Fruit fly (Drosophila melanogaster) whole organism, embryonic: ENCODE measurements around the gene MED27.
A peak's percentile ranks its signal among the peaks of the same experiment; 100 is the strongest.

Experiments used
- Bteb2 ChIP-seq: fragments of 200-800 bp; sonication (Bioruptor generic); optimal IDR thresholded peaks from 2 replicates; lab custom pipeline; 2016; ENCODE audit warnings: missing biosample characterization, missing genetic modification characterization
- CG15479 ChIP-seq: fragments of 200-800 bp; sonication (Bioruptor generic); optimal IDR thresholded peaks from 3 replicates; lab custom pipeline; 2019; ENCODE audit warnings: missing biosample characterization, mild to moderate bottlenecking, missing genetic modification characterization, moderate library complexity
- CG1603 ChIP-seq: fragments of 200-800 bp; sonication (Bioruptor generic); optimal IDR thresholded peaks from 2 replicates; lab custom pipeline; 2019; ENCODE audit warnings: missing biosample characterization, mild to moderate bottlenecking, missing genetic modification characterization, moderate library complexity
- CG17186 ChIP-seq: fragments of 200-800 bp; sonication (Bioruptor generic); optimal IDR thresholded peaks from 3 replicates; lab custom pipeline; 2017; ENCODE audit warnings: missing biosample characterization, missing genetic modification reagents, missing genetic modification characterization
- CG17568 ChIP-seq: fragments of 200-800 bp; sonication (Bioruptor generic); optimal IDR thresholded peaks from 2 replicates; lab custom pipeline; 2018; ENCODE audit warnings: missing biosample characterization, mild to moderate bottlenecking, missing genetic modification characterization, moderate library complexity
- CG1792 ChIP-seq: fragments of 200-800 bp; sonication (Bioruptor generic); optimal IDR thresholded peaks from 2 replicates; lab custom pipeline; 2016; ENCODE audit warnings: missing biosample characterization, missing genetic modification characterization
- CG18262 ChIP-seq: fragments of 200-800 bp; optimal IDR thresholded peaks from 3 replicates; lab custom pipeline; 2019; ENCODE audit warnings: missing biosample characterization, mild to moderate bottlenecking, missing genetic modification characterization, moderate library complexity
- CG1832 ChIP-seq: fragments of 200-800 bp; sonication (Bioruptor generic); optimal IDR thresholded peaks from 2 replicates; lab custom pipeline; 2017; ENCODE audit warnings: missing biosample characterization, mild to moderate bottlenecking, missing genetic modification characterization, inconsistent platforms
- CG2116 ChIP-seq: fragments of 200-800 bp; sonication (Bioruptor generic); optimal IDR thresholded peaks from 3 replicates; lab custom pipeline; 2018; ENCODE audit warnings: missing biosample characterization, mild to moderate bottlenecking, missing genetic modification characterization
- CG30020 ChIP-seq: fragments of 200-800 bp; optimal IDR thresholded peaks from 2 replicates; lab custom pipeline; 2019; ENCODE audit warnings: missing biosample characterization, mild to moderate bottlenecking, missing genetic modification characterization, moderate library complexity
- CG33557 ChIP-seq: fragments of 200-800 bp; sonication (Bioruptor generic); optimal IDR thresholded peaks from 2 replicates; lab custom pipeline; 2019; ENCODE audit warnings: missing biosample characterization, mild to moderate bottlenecking, missing genetic modification characterization, moderate library complexity
- CG3407 ChIP-seq: fragments of 200-800 bp; sonication (Bioruptor generic); optimal IDR thresholded peaks from 2 replicates; lab custom pipeline; 2018; ENCODE audit warnings: missing biosample characterization, mild to moderate bottlenecking, missing genetic modification characterization
- CG42726 ChIP-seq: fragments of 200-800 bp; sonication (Bioruptor generic); IDR thresholded peaks from 2 replicates; pipeline ENCODE4 v1.3.6; 2022; ENCODE audit warnings: missing biosample characterization, missing genetic modification characterization; ENCODE audit not compliant: partially characterized antibody
- CG43689 ChIP-seq: fragments of 200-800 bp; sonication (Bioruptor generic); IDR thresholded peaks from 2 replicates; pipeline ENCODE4 v1.3.6; 2022; ENCODE audit warnings: missing biosample characterization, missing genetic modification characterization
- CG5245 ChIP-seq: fragments of 200-800 bp; sonication (Bioruptor generic); optimal IDR thresholded peaks from 3 replicates; lab custom pipeline; 2016; ENCODE audit warnings: missing biosample characterization, missing genetic modification characterization
- CG6654 ChIP-seq: fragments of 200-800 bp; sonication (Bioruptor generic); optimal IDR thresholded peaks from 2 replicates; lab custom pipeline; 2017; ENCODE audit warnings: missing biosample characterization, mild to moderate bottlenecking, missing genetic modification characterization
- CG7987 ChIP-seq: fragments of 200-800 bp; sonication (Bioruptor generic); optimal IDR thresholded peaks from 2 replicates; lab custom pipeline; 2018; ENCODE audit warnings: missing biosample characterization, mild to moderate bottlenecking, missing genetic modification characterization, moderate library complexity
- CG8388 ChIP-seq: fragments of 200-800 bp; sonication (Bioruptor generic); optimal IDR thresholded peaks from 2 replicates; lab custom pipeline; 2019; ENCODE audit warnings: missing biosample characterization, mild to moderate bottlenecking, missing genetic modification characterization, moderate library complexity
- CG8924 ChIP-seq: fragments of 200-800 bp; optimal IDR thresholded peaks from 3 replicates; lab custom pipeline; 2019; ENCODE audit warnings: missing biosample characterization, mild to moderate bottlenecking, missing genetic modification characterization, moderate library complexity
- CTCF ChIP-seq: fragments of 200-800 bp; sonication (Bioruptor generic); optimal IDR thresholded peaks from 2 replicates; lab custom pipeline; 2017; ENCODE audit warnings: missing biosample characterization, mild to moderate bottlenecking, missing genetic modification characterization, moderate library complexity
- Dll ChIP-seq: fragments of 200-800 bp; sonication (Bioruptor generic); IDR thresholded peaks from 4 replicates; pipeline ENCODE4 v1.3.6; 2022; ENCODE audit warnings: missing biosample characterization, missing genetic modification characterization; ENCODE audit not compliant: partially characterized antibody
- ERR ChIP-seq: fragments of 200-800 bp; sonication (Bioruptor generic); optimal IDR thresholded peaks from 2 replicates; lab custom pipeline; 2016; ENCODE audit warnings: missing biosample characterization, missing genetic modification characterization
- Ets65A ChIP-seq: fragments of 200-800 bp; sonication (Bioruptor generic); peaks from one replicate; lab custom pipeline; 2016; ENCODE audit warnings: missing biosample characterization, missing genetic modification characterization
- HLH3B ChIP-seq: fragments of 200-800 bp; sonication (Bioruptor generic); IDR thresholded peaks from 2 replicates; pipeline ENCODE4 v1.3.6; 2022; ENCODE audit warnings: missing biosample characterization, missing genetic modification characterization
- Hr51 ChIP-seq, 2 experiments: fragments of 200-800 bp; sonication (Bioruptor generic); optimal IDR thresholded peaks; 2 replicates in 1 of 2; 3 replicates in 1 of 2; lab custom pipeline; 2016 to 2018; ENCODE audit warnings: missing biosample characterization in 2 of 2, missing genetic modification characterization in 2 of 2, mild to moderate bottlenecking in 1 of 2, moderate library complexity in 1 of 2
- Hr78 ChIP-seq, 2 experiments: fragments of 200-800 bp in 1 of 2; fragments of >200 bp in 1 of 2; sonication (Bioruptor generic) in 1 of 2; optimal IDR thresholded peaks; 2 replicates each; lab custom pipeline; 2017 to 2019; ENCODE audit warnings: missing biosample characterization in 2 of 2, missing genetic modification characterization in 2 of 2, mild to moderate bottlenecking in 1 of 2, moderate library complexity in 1 of 2
- Jarid2 ChIP-seq: fragments of 200-800 bp; sonication (Bioruptor generic); optimal IDR thresholded peaks from 3 replicates; lab custom pipeline; 2017; ENCODE audit warnings: mild to moderate bottlenecking, missing biosample characterization, missing genetic modification reagents, missing genetic modification characterization
- MBD-R2 ChIP-seq: fragments of 200-800 bp; sonication (Bioruptor generic); IDR thresholded peaks from 2 replicates; pipeline ENCODE4 v1.3.6; 2022; ENCODE audit warnings: missing biosample characterization, missing genetic modification characterization
- NfI ChIP-seq: fragments of 200-800 bp; sonication (Bioruptor generic); optimal IDR thresholded peaks from 3 replicates; lab custom pipeline; 2018; ENCODE audit warnings: missing biosample characterization, mild to moderate bottlenecking, missing genetic modification characterization, moderate library complexity
- Oli ChIP-seq: fragments of 200-800 bp; sonication (Bioruptor generic); optimal IDR thresholded peaks from 2 replicates; lab custom pipeline; 2018; ENCODE audit warnings: missing biosample characterization, mild to moderate bottlenecking, missing genetic modification characterization, moderate library complexity
- bbx ChIP-seq: fragments of 200-800 bp; sonication (Bioruptor generic); IDR thresholded peaks from 2 replicates; pipeline ENCODE4 v1.3.6; 2022; ENCODE audit warnings: missing biosample characterization, missing genetic modification characterization; ENCODE audit not compliant: partially characterized antibody
- cato ChIP-seq: fragments of 200-800 bp; sonication (Bioruptor generic); optimal IDR thresholded peaks from 2 replicates; lab custom pipeline; 2016; ENCODE audit warnings: missing biosample characterization, missing genetic modification characterization, borderline replicate concordance
- da ChIP-seq: fragments of 200-800 bp; sonication (Bioruptor generic); optimal IDR thresholded peaks from 2 replicates; lab custom pipeline; 2016; ENCODE audit warnings: missing biosample characterization, missing genetic modification characterization
- danr ChIP-seq: fragments of 200-800 bp; sonication (Bioruptor generic); IDR thresholded peaks from 2 replicates; pipeline ENCODE4 v1.3.6; 2022; ENCODE audit warnings: missing biosample characterization, missing genetic modification characterization
- dmrt99B ChIP-seq: fragments of 200-800 bp; sonication (Bioruptor generic); optimal IDR thresholded peaks from 2 replicates; lab custom pipeline; 2018; ENCODE audit warnings: missing biosample characterization, mild to moderate bottlenecking, missing genetic modification characterization, moderate library complexity
- emc ChIP-seq: fragments of 200-800 bp; sonication (Bioruptor generic); optimal IDR thresholded peaks from 2 replicates; lab custom pipeline; 2016; ENCODE audit warnings: missing biosample characterization, missing genetic modification characterization
- fd96Cb ChIP-seq: fragments of 200-800 bp; sonication (Bioruptor generic); optimal IDR thresholded peaks from 2 replicates; lab custom pipeline; 2018; ENCODE audit warnings: missing biosample characterization, mild to moderate bottlenecking, missing genetic modification characterization, moderate library complexity
- gt ChIP-seq: fragments of 200-800 bp; sonication (Bioruptor generic); IDR thresholded peaks from 2 replicates; pipeline ENCODE4 v1.3.6; 2022; ENCODE audit warnings: missing biosample characterization, missing genetic modification characterization
- jumu ChIP-seq: fragments of 200-800 bp; sonication (Bioruptor generic); optimal IDR thresholded peaks from 3 replicates; lab custom pipeline; 2016; ENCODE audit warnings: missing biosample characterization, missing genetic modification characterization
- nerfin-1 ChIP-seq: fragments of 200-800 bp; sonication (Bioruptor generic); optimal IDR thresholded peaks from 3 replicates; lab custom pipeline; 2019; ENCODE audit warnings: missing biosample characterization, mild to moderate bottlenecking, missing genetic modification characterization, moderate library complexity
- onecut ChIP-seq: fragments of 200-800 bp; sonication (Bioruptor generic); IDR thresholded peaks from 2 replicates; pipeline ENCODE4 v1.3.6; 2022; ENCODE audit warnings: missing biosample characterization, missing genetic modification characterization
- pnt ChIP-seq: fragments of 200-800 bp; sonication (Bioruptor generic); optimal IDR thresholded peaks from 3 replicates; lab custom pipeline; 2016; ENCODE audit warnings: missing biosample characterization, missing genetic modification characterization
- prd ChIP-seq, 3 experiments: fragments of >200 bp in 2 of 3; fragments of 200-800 bp in 1 of 3; sonication (Bioruptor generic) in 1 of 3; optimal IDR thresholded peaks in 2 of 3; IDR thresholded peaks in 1 of 3; 2 replicates in 2 of 3; 3 replicates in 1 of 3; pipeline versions ENCODE4 v1.3.6 to Lab custom; 2017 to 2022; ENCODE audit warnings: missing biosample characterization in 1 of 3, missing genetic modification characterization in 1 of 3
- row ChIP-seq: fragments of 200-800 bp; sonication (Bioruptor generic); IDR thresholded peaks from 3 replicates; pipeline ENCODE4 v1.3.6; 2022; ENCODE audit warnings: missing biosample characterization, missing genetic modification characterization
- run ChIP-seq: fragments of 200-800 bp; sonication (Bioruptor generic); optimal IDR thresholded peaks from 3 replicates; lab custom pipeline; 2018; ENCODE audit warnings: missing biosample characterization, mild to moderate bottlenecking, missing genetic modification characterization
- schlank ChIP-seq: fragments of 200-800 bp; sonication (Bioruptor generic); optimal IDR thresholded peaks from 2 replicates; lab custom pipeline; 2018; ENCODE audit warnings: missing biosample characterization, mild to moderate bottlenecking, missing genetic modification characterization
- tup ChIP-seq: fragments of 200-800 bp; sonication (Bioruptor generic); optimal IDR thresholded peaks from 2 replicates; lab custom pipeline; 2016; ENCODE audit warnings: missing biosample characterization, mild to moderate bottlenecking, missing genetic modification characterization, moderate library complexity
- vvl ChIP-seq: fragments of 200-800 bp; sonication (Bioruptor generic); IDR thresholded peaks from 2 replicates; pipeline ENCODE4 v1.3.6; 2022; ENCODE audit warnings: missing biosample characterization, missing genetic modification characterization
- z ChIP-seq: fragments of 200-800 bp; sonication (Bioruptor generic); IDR thresholded peaks from 3 replicates; pipeline ENCODE4 v1.3.6; 2022; ENCODE audit warnings: missing biosample characterization, missing genetic modification characterization

MED27 gene

DNA sequence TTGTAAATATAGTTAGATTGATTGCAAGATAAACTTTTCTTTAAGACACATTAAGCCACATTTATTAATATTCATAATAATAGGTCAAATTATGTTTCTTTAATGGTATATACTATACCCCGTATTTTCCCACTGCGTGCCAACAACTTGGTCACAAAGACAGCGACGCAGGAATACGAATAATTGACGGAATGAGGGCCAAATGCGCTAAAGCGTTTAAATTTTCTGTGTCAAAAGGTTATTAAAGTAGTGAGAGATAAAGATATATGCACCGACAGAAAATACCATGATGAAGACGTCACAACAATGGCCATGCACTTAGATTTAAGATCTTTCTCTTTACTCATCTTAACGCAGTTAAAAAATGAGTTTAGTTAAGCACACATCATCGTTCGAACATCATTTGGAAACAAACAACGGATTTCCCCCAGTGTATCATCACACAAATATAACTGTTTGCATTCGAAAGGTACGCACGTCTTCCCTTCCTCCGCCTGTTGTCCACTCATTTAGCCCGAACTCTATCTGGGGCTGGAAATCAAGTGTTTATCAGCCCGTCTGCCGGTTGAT lies 34.5 kb upstream of the MED27 start (continued):
- TF ChIP-seq CG5245 (GFP tag; lab: Kevin White, UChicago) (peak; percentile 61), da (GFP tag; lab: Kevin White, UChicago) (peak; percentile 27), fd96Cb (tag; lab: Kevin White, UChicago) (peak; percentile 70), CG42726 (GFP tag; lab: Robert Waterston, UW) (no peak), CG8924 (tag; lab: Kevin White, UChicago) (peak; percentile 74), Hr78 (GFP tag; optimal IDR thresholded peaks at IDR 0.05; lab: Kevin White, UChicago) (peak in 1 of 2 experiments; percentile 92), jumu (GFP tag; lab: Kevin White, UChicago) (peak; percentile 63), Ets65A (GFP tag; lab: Kevin White, UChicago) (peak; percentile 97), ERR (GFP tag; lab: Kevin White, UChicago) (peak; percentile 43), row (GFP tag; lab: Robert Waterston, UW) (peak; percentile 71), CG18262 (tag; lab: Kevin White, UChicago) (peak; percentile 79), CG8388 (GFP tag; lab: Kevin White, UChicago) (peak; percentile 62), bbx (GFP tag; lab: Robert Waterston, UW) (no peak), dmrt99B (tag; lab: Kevin White, UChicago) (peak; percentile 84), schlank (tag; lab: Kevin White, UChicago) (no peak), CG7987 (GFP tag; lab: Kevin White, UChicago) (no peak), prd (optimal IDR thresholded peaks at IDR 0.05; lab: Kevin White, UChicago) (no peak), prd (GFP tag; IDR thresholded peaks at IDR 0.05; lab: Robert Waterston, UW) (peak; percentile 71), CG30020 (tag; lab: Kevin White, UChicago) (peak; percentile 17), CG1832 (GFP tag; lab: Kevin White, UChicago) (no peak), z (GFP tag; lab: Robert Waterston, UW) (no peak), pnt (GFP tag; lab: Kevin White, UChicago) (peak; percentile 38), gt (GFP tag; lab: Robert Waterston, UW) (no peak), CG43689 (no peak; the same call in 1 of the 2 replicates), CG15479 (no peak), Oli (tag; lab: Kevin White, UChicago) (peak; percentile 82), nerfin-1 (tag; lab: Kevin White, UChicago) (peak; percentile 51), onecut (GFP tag; lab: Robert Waterston, UW) (peak; percentile 39), CG6654 (GFP tag; lab: Kevin White, UChicago) (peak; percentile 38), CG1603 (tag; lab: Kevin White, UChicago) (peak; percentile 71), danr (GFP tag; lab: Robert Waterston, UW) (no peak; the same call in 1 of the 2 replicates), NfI (GFP tag; lab: Kevin White, UChicago) (peak; percentile 56), CG17186 (GFP tag; lab: Kevin White, UChicago) (no peak), Dll (GFP tag; lab: Robert Waterston, UW) (no peak), CTCF (GFP tag; lab: Kevin White, UChicago) (peak; percentile 4), CG3407 (peak; percentile 38), Hr51 (GFP tag; optimal IDR thresholded peaks at IDR 0.05; lab: Kevin White, UChicago) (peak in 1 of 2 experiments; percentile 70), CG17568 (peak; percentile 24), CG2116 (GFP tag; lab: Kevin White, UChicago) (peak; percentile 19), CG33557 (GFP tag; lab: Kevin White, UChicago) (no peak), run (tag; lab: Kevin White, UChicago) (no peak), HLH3B (GFP tag; lab: Robert Waterston, UW) (peak; percentile 77), CG1792 (GFP tag; lab: Kevin White, UChicago) (peak; percentile 40), cato (GFP tag; lab: Kevin White, UChicago) (peak; percentile 42), Jarid2 (GFP tag; lab: Kevin White, UChicago) (no peak), vvl (GFP tag; lab: Robert Waterston, UW) (peak; percentile 81), Bteb2 (GFP tag; lab: Kevin White, UChicago) (no peak), tup (GFP tag; lab: Kevin White, UChicago) (no peak), MBD-R2 (GFP tag; lab: Robert Waterston, UW) (no peak; the same call in 1 of the 2 replicates), emc (GFP tag; lab: Kevin White, UChicago) (peak; percentile 24)
